Worm (Caenorhabditis elegans) whole organism, late embryonic: Measurements from ENCODE around the gene dyf-4.

ENCODE experiments used
- C08G9.2 ChIP-seq: sonication (generic microtip); optimal IDR thresholded peaks from 2 replicates; lab custom pipeline; 2016; ENCODE audit warnings: mild to moderate bottlenecking, missing genetic modification characterization, moderate library complexity, missing compliant biosample characterization
- F13H6.1 ChIP-seq: sonication (generic microtip); optimal IDR thresholded peaks from 2 replicates; lab custom pipeline; 2016; ENCODE audit warnings: missing genetic modification characterization, missing compliant biosample characterization
- K02D7.2 ChIP-seq: sonication (generic microtip); optimal IDR thresholded peaks from 2 replicates; lab custom pipeline; 2017; ENCODE audit warnings: mild to moderate bottlenecking, missing genetic modification characterization, missing compliant biosample characterization
- T23F11.4 ChIP-seq: fragments of 200-800 bp; sonication (Bioruptor generic); optimal IDR thresholded peaks from 2 replicates; lab custom pipeline; 2018; ENCODE audit warnings: mild to moderate bottlenecking, missing genetic modification characterization, missing compliant biosample characterization
- Y22D7AL.16 ChIP-seq: sonication (generic microtip); optimal IDR thresholded peaks from 2 replicates; lab custom pipeline; 2016; ENCODE audit warnings: missing genetic modification characterization, missing compliant biosample characterization
- ama-1 ChIP-seq: fragments of 150-350 bp; optimal IDR thresholded peaks from 2 replicates; lab custom pipeline; 2014
- ceh-18 ChIP-seq: sonication (generic microtip); optimal IDR thresholded peaks from 2 replicates; lab custom pipeline; 2016; ENCODE audit warnings: missing genetic modification characterization, missing compliant biosample characterization
- ceh-19 ChIP-seq: fragments of 200-800 bp; sonication (Bioruptor generic); optimal IDR thresholded peaks from 2 replicates; lab custom pipeline; 2018; ENCODE audit warnings: mild to moderate bottlenecking, missing genetic modification characterization, missing compliant biosample characterization
- ceh-22 ChIP-seq: sonication (generic microtip); optimal IDR thresholded peaks from 2 replicates; lab custom pipeline; 2017; ENCODE audit warnings: missing biosample characterization, missing genetic modification characterization
- ceh-24 ChIP-seq: sonication (generic microtip); optimal IDR thresholded peaks from 2 replicates; lab custom pipeline; 2016; ENCODE audit warnings: mild to moderate bottlenecking, missing genetic modification characterization, missing compliant biosample characterization
- ceh-30 ChIP-seq: fragments of 150-350 bp; optimal IDR thresholded peaks from 2 replicates; lab custom pipeline; 2014; ENCODE audit warnings: missing biosample characterization, missing genetic modification characterization
- ceh-31 ChIP-seq: sonication (generic microtip); optimal IDR thresholded peaks from 2 replicates; lab custom pipeline; 2016; ENCODE audit warnings: missing genetic modification characterization, missing compliant biosample characterization
- ceh-45 ChIP-seq: fragments of 200-800 bp; sonication (Bioruptor generic); IDR thresholded peaks from 2 replicates; pipeline ENCODE4 v1.3.6; 2022; ENCODE audit warnings: missing genetic modification reagents, missing genetic modification characterization, missing compliant biosample characterization
- ceh-48 ChIP-seq: sonication (generic microtip); optimal IDR thresholded peaks from 2 replicates; lab custom pipeline; 2016; ENCODE audit warnings: missing genetic modification characterization, inconsistent platforms, missing compliant biosample characterization
- ceh-9 ChIP-seq: sonication (generic microtip); optimal IDR thresholded peaks from 2 replicates; lab custom pipeline; 2016; ENCODE audit warnings: mild to moderate bottlenecking, missing genetic modification characterization, inconsistent platforms, missing compliant biosample characterization
- elt-2 ChIP-seq: sonication (generic microtip); optimal IDR thresholded peaks from 2 replicates; lab custom pipeline; 2016; ENCODE audit warnings: missing genetic modification reagents, missing genetic modification characterization, missing compliant biosample characterization
- elt-4 ChIP-seq: sonication (generic microtip); optimal IDR thresholded peaks from 2 replicates; lab custom pipeline; 2016; ENCODE audit warnings: missing genetic modification characterization, missing compliant biosample characterization
- ets-4 ChIP-seq: sonication (generic microtip); optimal IDR thresholded peaks from 2 replicates; lab custom pipeline; 2016; ENCODE audit warnings: missing genetic modification characterization, missing compliant biosample characterization
- eyg-1 ChIP-seq: sonication (generic microtip); optimal IDR thresholded peaks from 2 replicates; lab custom pipeline; 2016; ENCODE audit warnings: missing genotype, missing genetic modification characterization, missing compliant biosample characterization
- fkh-10 ChIP-seq: fragments of 150-350 bp; optimal IDR thresholded peaks from 2 replicates; lab custom pipeline; 2014; ENCODE audit warnings: missing biosample characterization, missing genetic modification reagents, missing genetic modification characterization
- hlh-13 ChIP-seq: fragments of 200-800 bp; sonication (Bioruptor generic); optimal IDR thresholded peaks from 2 replicates; lab custom pipeline; 2018; ENCODE audit warnings: mild to moderate bottlenecking, missing genetic modification characterization, missing compliant biosample characterization
- hlh-15 ChIP-seq: sonication (generic microtip); optimal IDR thresholded peaks from 2 replicates; lab custom pipeline; 2016; ENCODE audit warnings: missing genetic modification characterization, missing compliant biosample characterization
- lim-6 ChIP-seq: sonication (generic microtip); optimal IDR thresholded peaks from 2 replicates; lab custom pipeline; 2016; ENCODE audit warnings: missing genetic modification characterization, missing compliant biosample characterization
- lin-11 ChIP-seq: fragments of 200-800 bp; sonication (Bioruptor generic); optimal IDR thresholded peaks from 2 replicates; lab custom pipeline; 2018; ENCODE audit warnings: mild to moderate bottlenecking, missing genetic modification characterization, missing compliant biosample characterization
- mec-3 ChIP-seq: sonication (generic microtip); optimal IDR thresholded peaks from 2 replicates; lab custom pipeline; 2016; ENCODE audit warnings: borderline replicate concordance, missing genetic modification characterization, missing compliant biosample characterization
- nhr-232 ChIP-seq: sonication (generic microtip); optimal IDR thresholded peaks from 2 replicates; lab custom pipeline; 2016; ENCODE audit warnings: missing genetic modification characterization, missing compliant biosample characterization
- npax-4 ChIP-seq: sonication (generic microtip); optimal IDR thresholded peaks from 2 replicates; lab custom pipeline; 2016; ENCODE audit warnings: missing genetic modification characterization, missing compliant biosample characterization
- pat-9 ChIP-seq: fragments of 200-800 bp; sonication (Bioruptor generic); optimal IDR thresholded peaks from 2 replicates; lab custom pipeline; 2018; ENCODE audit warnings: mild to moderate bottlenecking, missing genetic modification characterization, moderate library complexity, missing compliant biosample characterization
- pha-4 ChIP-seq: fragments of 150-350 bp; optimal IDR thresholded peaks from 2 replicates; lab custom pipeline; 2018; ENCODE audit warnings: missing biosample characterization, missing genetic modification reagents, missing genetic modification characterization
- ref-2 ChIP-seq: sonication (generic microtip); optimal IDR thresholded peaks from 2 replicates; lab custom pipeline; 2016; ENCODE audit warnings: missing genetic modification characterization, missing compliant biosample characterization
- rnt-1 ChIP-seq: sonication (generic microtip); optimal IDR thresholded peaks from 2 replicates; lab custom pipeline; 2016; ENCODE audit warnings: missing genetic modification characterization, missing compliant biosample characterization
- sdc-2 ChIP-seq: sonication (generic microtip); optimal IDR thresholded peaks from 2 replicates; lab custom pipeline; 2016; ENCODE audit warnings: missing genotype, missing genetic modification characterization, missing compliant biosample characterization
- sox-4 ChIP-seq: sonication (generic microtip); optimal IDR thresholded peaks from 2 replicates; lab custom pipeline; 2017; ENCODE audit warnings: mild to moderate bottlenecking, missing genetic modification characterization, inconsistent platforms, missing compliant biosample characterization
- tbx-7 ChIP-seq: sonication (generic microtip); optimal IDR thresholded peaks from 2 replicates; lab custom pipeline; 2016; ENCODE audit warnings: missing genotype, missing genetic modification characterization, missing compliant biosample characterization
- ttx-3 ChIP-seq: sonication (generic microtip); optimal IDR thresholded peaks from 2 replicates; lab custom pipeline; 2016; ENCODE audit warnings: missing genetic modification reagents, missing genetic modification characterization, missing compliant biosample characterization
- unc-86 ChIP-seq: sonication (generic microtip); optimal IDR thresholded peaks from 2 replicates; lab custom pipeline; 2016; ENCODE audit warnings: missing genetic modification characterization, missing compliant biosample characterization
- zip-5 ChIP-seq: sonication (generic microtip); optimal IDR thresholded peaks from 2 replicates; lab custom pipeline; 2016; ENCODE audit warnings: missing genetic modification characterization, missing compliant biosample characterization
- ztf-16 ChIP-seq: sonication (generic microtip); optimal IDR thresholded peaks from 2 replicates; lab custom pipeline; 2017; ENCODE audit warnings: missing genetic modification characterization, missing compliant biosample characterization

The dyf-4 gene

DNA sequence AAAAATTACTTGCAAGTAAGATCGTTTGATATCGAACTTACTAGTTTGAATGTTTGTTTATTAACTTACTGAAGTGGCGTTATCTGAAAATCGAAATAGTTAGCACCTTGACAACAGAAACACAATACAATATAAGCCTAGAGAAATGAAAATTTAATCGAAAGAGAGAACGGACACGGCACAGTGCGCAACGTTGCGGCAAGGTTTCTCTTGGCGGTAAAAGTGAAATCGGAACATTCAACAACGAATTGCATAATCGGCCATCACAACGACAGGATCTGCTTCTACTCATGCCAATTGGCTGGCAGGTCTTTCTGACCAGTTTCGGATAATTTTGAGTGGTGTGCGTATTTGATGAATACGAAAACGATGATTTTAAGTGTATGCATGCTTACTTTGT, at the start of gene dyf-4:
Gene dyf-4, minus strand, starts transcription at position 213 of the 400 bp plus-strand sequence.
- no peak for TF ChIP-seq ama-1
- TF ChIP-seq ceh-22 (tag; lab: Kevin White, UChicago): no peak
- TF ChIP-seq ceh-9: no peak
- TF ChIP-seq ceh-24 (tag; lab: Kevin White, UChicago): no peak
- TF ChIP-seq sox-4 (tag; lab: Kevin White, UChicago): no peak
- TF ChIP-seq pat-9 (tag; lab: Kevin White, UChicago): no peak
- no peak for TF ChIP-seq Y22D7AL.16 (tag; lab: Kevin White, UChicago)
- no peak for TF ChIP-seq lin-11 (tag; lab: Kevin White, UChicago)
- no peak for TF ChIP-seq hlh-13 (GFP tag; lab: Kevin White, UChicago)
- TF ChIP-seq hlh-15 (tag; lab: Kevin White, UChicago): no peak

DNA sequence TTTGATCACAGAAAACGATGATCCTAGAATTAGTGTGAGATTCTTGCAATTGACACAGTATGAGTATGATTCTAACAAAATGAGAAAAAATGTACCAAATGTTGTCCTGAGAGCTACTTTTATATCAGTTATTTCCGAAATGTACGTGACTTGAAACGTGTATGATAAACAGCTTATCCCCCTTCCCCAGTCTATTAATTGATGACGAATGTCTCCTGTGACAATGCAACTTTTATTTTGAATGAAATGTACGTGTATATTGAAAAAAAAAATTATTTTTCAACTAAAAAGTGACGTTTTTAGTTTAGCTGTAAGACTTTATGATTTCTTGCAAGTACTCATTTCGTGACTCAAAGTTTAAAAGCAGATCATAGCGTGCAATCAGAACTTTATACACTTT, 44.7 kb upstream of the dyf-4 start:
- no peak for TF ChIP-seq ceh-48
- TF ChIP-seq, all 69 proteins: peak for 0

DNA sequence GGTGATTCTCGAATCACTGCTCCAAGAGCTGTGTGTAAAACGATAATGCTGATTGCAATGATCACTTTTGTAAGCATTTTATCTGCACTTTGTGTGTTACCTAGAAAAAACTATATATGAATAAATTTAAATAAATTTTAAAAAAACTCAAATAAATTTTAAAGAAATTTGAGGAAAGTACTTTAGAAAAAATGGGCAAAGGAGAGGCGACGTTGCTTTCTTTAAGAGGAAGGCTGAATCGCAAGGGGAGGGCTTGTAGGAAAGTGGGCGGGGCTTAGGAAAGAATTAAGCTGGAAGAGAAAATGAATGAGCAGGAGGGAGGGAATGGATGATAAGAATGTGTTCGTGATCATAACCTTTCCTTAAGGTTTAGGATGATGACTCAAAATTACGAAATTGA, 42.3 kb upstream of the dyf-4 start, which contains the start of gene E02A10.4:
Gene E02A10.4, minus strand, starts transcription at position 101 of the 400 bp plus-strand sequence.
- TF ChIP-seq pha-4 (tag; lab: Kevin White, UChicago) (no peak), fkh-10 (GFP tag; lab: Kevin White, UChicago) (no peak), ceh-30 (no peak), K02D7.2 (tag; lab: Kevin White, UChicago) (no peak), ref-2 (no peak), ceh-48 (no peak), sdc-2 (tag; lab: Kevin White, UChicago) (no peak), lim-6 (no peak), hlh-15 (tag; lab: Kevin White, UChicago) (no peak), elt-4 (tag; lab: Kevin White, UChicago) (no peak), ztf-16 (tag; lab: Kevin White, UChicago) (no peak), ama-1 (no peak), lin-11 (tag; lab: Kevin White, UChicago) (no peak), nhr-232 (tag; lab: Kevin White, UChicago) (no peak), rnt-1 (tag; lab: Kevin White, UChicago) (no peak), C08G9.2 (tag; lab: Kevin White, UChicago) (no peak), ceh-31 (no peak), F13H6.1 (tag; lab: Kevin White, UChicago) (no peak), elt-2 (no peak)

DNA sequence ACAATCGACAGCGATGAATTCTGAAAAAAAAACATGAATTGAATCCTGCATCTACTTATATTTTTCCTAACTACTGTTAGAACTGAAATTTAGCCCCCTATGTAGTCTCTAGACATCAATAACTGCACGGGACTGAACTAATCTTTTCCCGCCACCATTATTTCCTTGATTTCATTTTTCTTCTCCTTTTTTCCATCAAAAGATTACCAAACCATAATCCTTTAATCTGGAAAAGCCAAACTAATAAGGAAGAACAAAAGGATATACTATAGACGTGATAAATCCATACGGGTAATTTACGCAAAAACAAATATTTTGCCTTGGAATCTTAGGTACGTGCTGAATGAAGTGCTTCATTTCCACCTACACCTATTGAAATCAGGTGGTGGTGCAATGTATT, 41.8 kb upstream of the dyf-4 start:
- TF ChIP-seq mec-3 (no peak), ceh-18 (tag; lab: Kevin White, UChicago) (no peak), eyg-1 (no peak), tbx-7 (no peak), ceh-22 (tag; lab: Kevin White, UChicago) (no peak), F13H6.1 (tag; lab: Kevin White, UChicago) (no peak), nhr-232 (tag; lab: Kevin White, UChicago) (no peak), ceh-19 (no peak), ttx-3 (tag; lab: Kevin White, UChicago) (no peak), sdc-2 (tag; lab: Kevin White, UChicago) (no peak), unc-86 (no peak), ets-4 (no peak), zip-5 (tag; lab: Kevin White, UChicago) (no peak), T23F11.4 (GFP tag; lab: Kevin White, UChicago) (no peak)

DNA sequence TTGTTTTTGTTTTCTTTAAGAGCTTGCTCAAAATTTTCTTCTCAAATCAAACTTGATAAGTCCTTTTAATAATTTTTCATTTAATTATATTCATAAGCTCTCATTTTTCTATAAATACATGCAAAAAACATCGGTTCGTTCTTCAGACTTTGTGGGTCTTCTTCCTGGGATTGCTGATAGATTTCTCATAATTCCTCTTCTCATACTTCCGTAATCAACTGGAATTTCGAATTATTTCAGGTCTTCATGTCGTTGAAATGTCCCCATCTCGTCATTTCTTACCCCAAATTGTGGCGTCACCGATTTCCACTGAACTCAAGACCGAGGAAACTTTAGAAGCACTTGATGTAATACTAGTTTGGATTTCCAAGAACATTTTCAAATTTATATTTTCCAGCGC, 39.4 kb upstream of the dyf-4 start:
- TF ChIP-seq rnt-1 (tag; lab: Kevin White, UChicago) (no peak), npax-4 (tag; lab: Kevin White, UChicago) (no peak), ceh-45 (GFP tag; lab: Robert Waterston, UW) (no peak)
